Worm (Caenorhabditis elegans): ENCODE data around the gene Y110A2AL.1.

Y110A2AL.1 gene

ce11 chrII:2861385-2862099 is 13.4 kb upstream of the Y110A2AL.1 start:
- TF ChIP-seq F16B12.6 (tag; optimal IDR thresholded peaks at IDR 0.05) (no peak), ceh-82 (tag; optimal IDR thresholded peaks at IDR 0.05) (peak in 1 of 3 experiments; percentile 26), lin-14 (GFP tag; optimal IDR thresholded peaks at IDR 0.05) (peak; percentile 9), fos-1 (tag; optimal IDR thresholded peaks at IDR 0.05) (no peak), nhr-47 (tag; optimal IDR thresholded peaks at IDR 0.05) (no peak), skn-1 (tag; optimal IDR thresholded peaks at IDR 0.05) (peak; percentile 7), nhr-20 (tag; optimal IDR thresholded peaks at IDR 0.05) (peak; percentile 18), lin-35 (GFP tag; optimal IDR thresholded peaks at IDR 0.05) (peak in 1 of 2 experiments; percentile 30), efl-1 (optimal IDR thresholded peaks at IDR 0.05) (no peak), efl-1 (GFP tag; optimal IDR thresholded peaks at IDR 0.05 in 1 of 2) (peak in 1 of 2 experiments; percentile 86), rnt-1 (tag; optimal IDR thresholded peaks at IDR 0.05) (peak; percentile 51), blmp-1 (tag; optimal IDR thresholded peaks at IDR 0.05) (peak; percentile 89)

ce11 chrII:2862557-2863035 is 12.3 kb upstream of the Y110A2AL.1 start:
- TF ChIP-seq lin-35 (GFP tag; optimal IDR thresholded peaks at IDR 0.05) (no peak), C34B4.2 (tag; optimal IDR thresholded peaks at IDR 0.05) (no peak), efl-1 (optimal IDR thresholded peaks at IDR 0.05) (no peak), efl-1 (GFP tag; optimal IDR thresholded peaks at IDR 0.05 in 1 of 2) (peak in 1 of 2 experiments; percentile 37), C04F5.9 (tag; optimal IDR thresholded peaks at IDR 0.05) (no peak), zag-1 (tag; optimal IDR thresholded peaks at IDR 0.05) (no peak), pag-3 (tag; optimal IDR thresholded peaks at IDR 0.05; ENCODE audit: borderline replicate concordance, insufficient read depth) (no peak)

ce11 chrII:2864229-2864628 is 10.7 kb upstream of the Y110A2AL.1 start, which contains the start of gene Y110A2AL.5:
Gene Y110A2AL.5, plus strand, starts transcription at chrII:2864529.
- TF ChIP-seq nhr-85 (tag): no peak
- TF ChIP-seq grh-1 (GFP tag; IDR thresholded peaks at IDR 0.05): no peak
- TF ChIP-seq nhr-47 (tag; optimal IDR thresholded peaks at IDR 0.05): no peak
- no peak for TF ChIP-seq nhr-19 (GFP tag; conservative IDR thresholded peaks at IDR 0.05)
- no peak for TF ChIP-seq efl-3 (GFP tag; optimal IDR thresholded peaks at IDR 0.05)
- no peak for TF ChIP-seq ceh-8 (GFP tag; optimal IDR thresholded peaks at IDR 0.05)
- no peak for TF ChIP-seq nhr-90 (tag; optimal IDR thresholded peaks at IDR 0.05; ENCODE audit: poor library complexity)
- no peak for TF ChIP-seq fkh-8 (tag; optimal IDR thresholded peaks at IDR 0.05)
- TF ChIP-seq C04F5.9 (tag; optimal IDR thresholded peaks at IDR 0.05): no peak
- TF ChIP-seq sox-4 (tag; optimal IDR thresholded peaks at IDR 0.05): no peak
- TF ChIP-seq nhr-77 (tag; optimal IDR thresholded peaks at IDR 0.05): no peak
- TF ChIP-seq nhr-237 (tag; optimal IDR thresholded peaks at IDR 0.05): no peak
- TF ChIP-seq hlh-17 (GFP tag; optimal IDR thresholded peaks at IDR 0.05; ENCODE audit: borderline replicate concordance): no peak

ce11 chrII:2865355-2865754 is 9.5 kb upstream of the Y110A2AL.1 start:
- TF ChIP-seq ama-1 (optimal IDR thresholded peaks at IDR 0.05) (no peak), zip-4 (GFP tag; optimal IDR thresholded peaks at IDR 0.05) (no peak), nhr-77 (tag; optimal IDR thresholded peaks at IDR 0.05) (no peak), lir-3 (tag; optimal IDR thresholded peaks at IDR 0.05; ENCODE audit: poor library complexity) (no peak), nhr-19 (GFP tag; conservative IDR thresholded peaks at IDR 0.05) (no peak), zag-1 (tag; optimal IDR thresholded peaks at IDR 0.05) (no peak), pax-3 (tag; optimal IDR thresholded peaks at IDR 0.05) (no peak), lin-39 (tag; optimal IDR thresholded peaks at IDR 0.05) (no peak), unc-98 (GFP tag; IDR thresholded peaks at IDR 0.05) (no peak), ztf-4 (tag; optimal IDR thresholded peaks at IDR 0.05) (no peak), hlh-17 (GFP tag; optimal IDR thresholded peaks at IDR 0.05; ENCODE audit: borderline replicate concordance) (no peak), nhr-28 (tag; optimal IDR thresholded peaks at IDR 0.05) (no peak)
